Fruit fly (Drosophila melanogaster) whole organism, adult: ENCODE data around the gene EMC2A.

Experiments used
- CG11617 ChIP-seq: fragments of 200-800 bp; sonication (Bioruptor generic); optimal IDR thresholded peaks from 2 replicates; lab custom pipeline; 2017; ENCODE audit warnings: mild to moderate bottlenecking, missing biosample characterization, missing genetic modification reagents, missing genetic modification characterization
- CG12768 ChIP-seq: fragments of 200-800 bp; sonication (Bioruptor generic); optimal IDR thresholded peaks from 2 replicates; lab custom pipeline; 2017; ENCODE audit warnings: missing biosample characterization, missing genetic modification characterization, mild to moderate bottlenecking, moderate library complexity, missing genetic modification reagents
- CG33017 ChIP-seq: fragments of 200-800 bp; sonication (Bioruptor generic); optimal IDR thresholded peaks from 2 replicates; lab custom pipeline; 2018; ENCODE audit warnings: missing biosample characterization, mild to moderate bottlenecking, missing genetic modification characterization, moderate library complexity
- Clk ChIP-seq: fragments of 200-800 bp; sonication (Bioruptor generic); optimal IDR thresholded peaks from 2 replicates; lab custom pipeline; 2017; ENCODE audit warnings: missing biosample characterization, missing genetic modification characterization
- bab1 ChIP-seq: fragments of 200-800 bp; sonication (Bioruptor generic); optimal IDR thresholded peaks from 3 replicates; lab custom pipeline; 2019; ENCODE audit warnings: missing biosample characterization, mild to moderate bottlenecking, missing genetic modification characterization, moderate library complexity
- cnc ChIP-seq, 2 experiments: fragments of >200 bp; optimal IDR thresholded peaks; 2 replicates each; lab custom pipeline; 2017
- ovo ChIP-seq: fragments of 200-800 bp; sonication (Bioruptor generic); optimal IDR thresholded peaks from 2 replicates; lab custom pipeline; 2016; ENCODE audit warnings: missing biosample characterization, missing genetic modification characterization

DNA sequence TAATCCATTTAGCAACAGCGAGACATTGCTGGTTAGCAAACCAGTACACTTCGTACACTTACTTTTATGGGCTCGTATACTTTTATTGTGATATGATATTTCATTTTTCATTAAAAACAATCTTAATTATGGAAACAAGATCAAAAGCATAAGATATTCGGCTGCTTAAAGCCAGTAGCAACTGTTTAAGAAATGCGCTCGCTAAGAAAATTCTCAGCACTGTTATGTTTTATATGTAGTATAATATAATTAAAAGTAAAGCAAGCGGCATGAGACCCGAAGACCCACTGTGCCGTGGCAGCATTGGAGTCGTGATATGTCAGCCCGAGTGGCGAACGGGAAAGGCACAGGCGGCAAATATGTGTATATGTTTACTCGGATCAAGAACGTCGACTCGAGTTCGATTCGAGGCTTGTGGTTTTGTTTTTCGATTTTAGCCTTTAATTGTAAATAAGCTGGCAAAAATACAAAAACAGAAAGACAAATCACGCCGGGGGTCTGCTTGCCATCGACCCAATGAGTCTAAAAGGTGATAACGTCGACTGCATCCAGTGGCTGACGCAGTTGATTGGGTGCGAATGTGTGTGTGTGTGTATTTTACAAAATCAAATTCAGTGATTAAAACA, 23.1 kb upstream of the EMC2A start:
- TF ChIP-seq ovo (GFP tag; lab: Kevin White, UChicago) (no peak), cnc (optimal IDR thresholded peaks at IDR 0.05; lab: Kevin White, UChicago) (no peak), Clk (GFP tag; lab: Kevin White, UChicago) (no peak), CG11617 (GFP tag; lab: Kevin White, UChicago) (no peak), bab1 (no peak), CG33017 (no peak), CG12768 (GFP tag; lab: Kevin White, UChicago) (no peak)
